Fruit fly (Drosophila melanogaster) whole organism, pupa: ENCODE measurements around the gene CNMa.

Experiments used
- CG10348 ChIP-seq: fragments of 200-800 bp; sonication (Bioruptor generic); IDR thresholded peaks from 2 replicates; pipeline ENCODE4 v1.3.6; 2022; ENCODE audit warnings: missing biosample characterization, missing genetic modification characterization
- CG12605 ChIP-seq: fragments of 200-800 bp; sonication (Bioruptor generic); IDR thresholded peaks from 2 replicates; pipeline ENCODE4 v1.3.6; 2022; ENCODE audit warnings: missing biosample characterization, missing genetic modification characterization
- CG13204 ChIP-seq: fragments of 200-800 bp; sonication (Bioruptor generic); optimal IDR thresholded peaks from 2 replicates; lab custom pipeline; 2018; ENCODE audit warnings: missing biosample characterization, mild to moderate bottlenecking, missing genetic modification characterization, moderate library complexity
- CG17806 ChIP-seq: fragments of 200-800 bp; sonication (Bioruptor generic); optimal IDR thresholded peaks from 2 replicates; lab custom pipeline; 2018; ENCODE audit warnings: missing biosample characterization, mild to moderate bottlenecking, missing genetic modification characterization, moderate library complexity
- CG34367 ChIP-seq: fragments of 200-800 bp; sonication (Bioruptor generic); optimal IDR thresholded peaks from 2 replicates; lab custom pipeline; 2018; ENCODE audit warnings: missing biosample characterization, mild to moderate bottlenecking, missing genetic modification characterization
- CG8159 ChIP-seq: fragments of 200-800 bp; sonication (Bioruptor generic); optimal IDR thresholded peaks from 3 replicates; lab custom pipeline; 2018; ENCODE audit warnings: missing biosample characterization, mild to moderate bottlenecking, missing genetic modification characterization, moderate library complexity
- CG8301 ChIP-seq: fragments of 200-800 bp; sonication (Bioruptor generic); optimal IDR thresholded peaks from 2 replicates; lab custom pipeline; 2018; ENCODE audit warnings: missing biosample characterization, mild to moderate bottlenecking, missing genetic modification characterization
- CG9948 ChIP-seq: fragments of 200-800 bp; sonication (Bioruptor generic); optimal IDR thresholded peaks from 2 replicates; lab custom pipeline; 2018; ENCODE audit warnings: missing biosample characterization, mild to moderate bottlenecking, missing genetic modification characterization, moderate library complexity
- EcR ChIP-seq: fragments of 200-800 bp; sonication (Bioruptor generic); optimal IDR thresholded peaks from 3 replicates; lab custom pipeline; 2019; ENCODE audit warnings: missing biosample characterization, missing genetic modification characterization, mild to moderate bottlenecking, moderate library complexity, missing genetic modification reagents
- Ets98B ChIP-seq: fragments of 200-800 bp; sonication (Bioruptor generic); IDR thresholded peaks from 2 replicates; pipeline ENCODE4 v1.3.6; 2022; ENCODE audit warnings: missing biosample characterization, missing genetic modification characterization
- Pif1B ChIP-seq: fragments of 200-800 bp; sonication (Bioruptor generic); optimal IDR thresholded peaks from 3 replicates; lab custom pipeline; 2016; ENCODE audit warnings: missing biosample characterization, missing genetic modification characterization
- fd96Ca ChIP-seq: fragments of 200-800 bp; sonication (Bioruptor generic); IDR thresholded peaks from 3 replicates; pipeline ENCODE4 v1.3.6; 2022; ENCODE audit warnings: missing biosample characterization, missing genetic modification characterization
- gl ChIP-seq: fragments of 200-800 bp; sonication (Bioruptor generic); optimal IDR thresholded peaks from 2 replicates; lab custom pipeline; 2018; ENCODE audit warnings: missing biosample characterization, mild to moderate bottlenecking, missing genetic modification characterization
- rn ChIP-seq: fragments of 200-800 bp; sonication (Bioruptor generic); IDR thresholded peaks from 2 replicates; pipeline ENCODE4 v1.3.6; 2022; ENCODE audit warnings: missing biosample characterization, missing genetic modification characterization

- TF ChIP-seq CG9948 (no peak), CG12605 (GFP tag; lab: Robert Waterston, UW) (no peak), CG13204 (GFP tag; lab: Kevin White, UChicago) (no peak), CG10348 (GFP tag; lab: Robert Waterston, UW) (no peak), Pif1B (GFP tag; lab: Kevin White, UChicago) (no peak), CG17806 (tag; lab: Kevin White, UChicago) (no peak), CG8301 (no peak), Ets98B (GFP tag; lab: Robert Waterston, UW) (no peak), fd96Ca (GFP tag; lab: Robert Waterston, UW) (no peak), gl (tag; lab: Kevin White, UChicago) (no peak), CG8159 (tag; lab: Kevin White, UChicago) (no peak), CG34367 (tag; lab: Kevin White, UChicago) (no peak), rn (GFP tag; lab: Robert Waterston, UW) (no peak), EcR (GFP tag; lab: Kevin White, UChicago) (peak; percentile 26)
These were observed 23.6 kb downstream of the CNMa start, which contains the start of gene Cpr62Ba for dm6 chr3L:1831753-1832268.
